Worm (Caenorhabditis elegans) whole organism, L4/young adult: ENCODE measurements around the gene Y38E10A.9.

Source experiments
- dao-5 ChIP-seq: sonication (generic microtip); optimal IDR thresholded peaks from 2 replicates; lab custom pipeline; 2016; ENCODE audit warnings: missing genotype, missing genetic modification characterization, moderate library complexity, missing compliant biosample characterization
- him-1 ChIP-seq: sonication (generic microtip); optimal IDR thresholded peaks from 2 replicates; lab custom pipeline; 2016; ENCODE audit warnings: missing genotype, missing genetic modification reagents, missing genetic modification characterization, missing compliant biosample characterization

- no peak for TF ChIP-seq him-1 (tag; lab: Kevin White, UChicago)
- TF ChIP-seq dao-5, result no peak
These were observed 31.0 kb upstream of the Y38E10A.9 start, which contains the start of gene clec-8 for ce11 chrII:12577754-12578153.
